Worm (Caenorhabditis elegans) whole organism, late embryonic: ENCODE results near the gene dcaf-13.

Experiments used
- dve-1 ChIP-seq: sonication (generic microtip); optimal IDR thresholded peaks from 2 replicates; lab custom pipeline; 2017; ENCODE audit warnings: antibody characterized with exemption, mild to moderate bottlenecking, missing genetic modification characterization, missing compliant biosample characterization
- elt-4 ChIP-seq: sonication (generic microtip); optimal IDR thresholded peaks from 2 replicates; lab custom pipeline; 2016; ENCODE audit warnings: missing genetic modification characterization, missing compliant biosample characterization
- ets-4 ChIP-seq: sonication (generic microtip); optimal IDR thresholded peaks from 2 replicates; lab custom pipeline; 2016; ENCODE audit warnings: missing genetic modification characterization, missing compliant biosample characterization
- fkh-6 ChIP-seq: sonication (generic microtip); optimal IDR thresholded peaks from 2 replicates; lab custom pipeline; 2016; ENCODE audit warnings: missing genetic modification characterization, missing compliant biosample characterization
- hlh-30 ChIP-seq: sonication (generic microtip); optimal IDR thresholded peaks from 2 replicates; lab custom pipeline; 2017; ENCODE audit warnings: antibody characterized with exemption, missing genetic modification characterization, missing compliant biosample characterization; ENCODE audit not compliant: insufficient read depth
- lim-6 ChIP-seq: sonication (generic microtip); optimal IDR thresholded peaks from 2 replicates; lab custom pipeline; 2016; ENCODE audit warnings: missing genetic modification characterization, missing compliant biosample characterization
- madf-2 ChIP-seq: sonication (generic microtip); optimal IDR thresholded peaks from 2 replicates; lab custom pipeline; 2017; ENCODE audit warnings: missing genetic modification characterization, missing compliant biosample characterization
- pax-1 ChIP-seq: fragments of 150-350 bp; optimal IDR thresholded peaks from 2 replicates; lab custom pipeline; 2014; ENCODE audit warnings: missing biosample characterization, missing genetic modification characterization
- sdc-2 ChIP-seq: sonication (generic microtip); optimal IDR thresholded peaks from 2 replicates; lab custom pipeline; 2016; ENCODE audit warnings: missing genotype, missing genetic modification characterization, missing compliant biosample characterization
- sox-2 ChIP-seq: fragments of 200-800 bp; sonication (Bioruptor generic); IDR thresholded peaks from 2 replicates; pipeline ENCODE4 v1.3.6; 2022; ENCODE audit warnings: missing genetic modification reagents, missing genetic modification characterization, missing compliant biosample characterization
- ttx-3 ChIP-seq: sonication (generic microtip); optimal IDR thresholded peaks from 2 replicates; lab custom pipeline; 2016; ENCODE audit warnings: missing genetic modification reagents, missing genetic modification characterization, missing compliant biosample characterization

DNA sequence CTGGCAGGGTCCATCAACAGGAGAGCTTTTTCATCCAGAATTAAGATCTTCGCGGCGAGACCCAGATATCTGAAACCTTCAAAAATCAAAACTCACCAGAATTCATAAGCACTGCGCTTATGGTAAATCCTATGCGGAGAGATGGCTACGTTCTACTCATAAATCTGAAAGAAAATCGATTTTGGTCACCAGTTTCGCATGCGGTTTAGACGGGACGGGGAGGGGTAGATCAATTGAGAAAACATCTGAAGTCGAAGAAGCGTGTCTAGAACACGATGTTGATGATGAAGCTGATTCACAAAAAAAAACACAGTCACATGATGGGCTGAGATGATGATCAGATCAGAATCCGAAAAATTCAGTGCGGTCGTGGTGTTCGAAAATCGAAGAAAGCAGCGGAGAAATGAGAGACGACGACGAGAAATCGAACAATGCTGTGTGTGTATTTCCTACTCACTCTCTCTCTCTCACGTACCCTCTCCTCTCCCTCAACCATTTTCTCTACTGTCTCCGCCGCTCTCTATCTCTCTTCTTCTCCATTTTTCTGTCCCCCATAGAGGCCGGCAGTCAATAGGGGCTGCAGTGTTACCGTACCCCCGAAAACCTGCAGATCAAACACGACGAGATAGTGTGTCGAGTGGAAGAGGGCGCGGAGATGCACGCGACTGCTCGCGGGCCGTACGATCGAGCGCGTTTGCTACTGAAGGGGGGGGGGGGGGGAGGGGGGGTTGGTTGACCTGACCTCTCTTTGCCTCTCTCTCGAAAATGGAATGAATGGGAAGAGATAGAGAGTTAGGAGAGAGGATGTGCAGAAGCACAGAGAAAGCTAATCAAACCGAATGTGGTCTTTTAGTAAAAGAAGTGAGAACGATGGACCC, 48.2 kb downstream of the dcaf-13 start, which contains the start of gene ntl-2:
- peak; percentile 54; the same call in 1 of the 2 replicates for TF ChIP-seq sox-2
- peak; percentile 62 for TF ChIP-seq sdc-2 (tag; lab: Kevin White, UChicago)
- TF ChIP-seq madf-2 = peak; percentile 88
- TF ChIP-seq hlh-30 = peak; percentile 92
- TF ChIP-seq elt-4 (tag; lab: Kevin White, UChicago) = no peak
- peak; percentile 67 for TF ChIP-seq pax-1
- TF ChIP-seq ets-4 (tag; lab: Kevin White, UChicago) = peak; percentile 75
- TF ChIP-seq ttx-3 (tag; lab: Kevin White, UChicago) = no peak
- TF ChIP-seq lim-6 (tag; lab: Kevin White, UChicago) = no peak
- peak; percentile 85 for TF ChIP-seq dve-1 (tag; lab: Kevin White, UChicago)
- peak; percentile 75 for TF ChIP-seq fkh-6
